Worm (Caenorhabditis elegans) whole organism, L3 larva: ENCODE results near the gene T22B2.3.

Source experiments
- ZK546.5 ChIP-seq: sonication (generic microtip); optimal IDR thresholded peaks from 2 replicates; lab custom pipeline; 2017; ENCODE audit warnings: missing biosample characterization, missing genetic modification characterization
- ama-1 ChIP-seq: fragments of 150-350 bp; optimal IDR thresholded peaks from 2 replicates; lab custom pipeline; 2018
- ceh-16 ChIP-seq: sonication (generic microtip); optimal IDR thresholded peaks from 2 replicates; lab custom pipeline; 2017; ENCODE audit warnings: missing biosample characterization, missing genetic modification characterization
- ceh-28 ChIP-seq: fragments of 150-350 bp; optimal IDR thresholded peaks from 2 replicates; lab custom pipeline; 2014; ENCODE audit warnings: missing biosample characterization, missing genetic modification reagents, missing genetic modification characterization
- ceh-82 ChIP-seq: fragments of 150-350 bp; optimal IDR thresholded peaks from 2 replicates; lab custom pipeline; 2014; ENCODE audit warnings: missing biosample characterization, missing genetic modification characterization
- ceh-9 ChIP-seq: sonication (generic microtip); optimal IDR thresholded peaks from 2 replicates; lab custom pipeline; 2018; ENCODE audit warnings: missing biosample characterization, missing genetic modification characterization
- egl-27 ChIP-seq: sonication (generic microtip); optimal IDR thresholded peaks from 4 replicates; lab custom pipeline; 2017; ENCODE audit warnings: missing biosample characterization, missing genetic modification reagents, missing genetic modification characterization
- egl-5 ChIP-seq: fragments of 150-350 bp; optimal IDR thresholded peaks from 2 replicates; lab custom pipeline; 2017; ENCODE audit warnings: missing biosample characterization, missing genetic modification reagents, missing genetic modification characterization, inconsistent platforms
- elt-2 ChIP-seq: sonication (generic microtip); optimal IDR thresholded peaks from 2 replicates; lab custom pipeline; 2016; ENCODE audit warnings: missing genetic modification reagents, mild to moderate bottlenecking, missing genetic modification characterization, missing compliant biosample characterization
- eor-1 ChIP-seq, 2 experiments: fragments of 150-350 bp; optimal IDR thresholded peaks; 2 replicates each; lab custom pipeline; 2014 to 2018; ENCODE audit warnings: missing biosample characterization in 2 of 2, missing genetic modification characterization in 2 of 2
- fkh-10 ChIP-seq: sonication (generic microtip); optimal IDR thresholded peaks from 2 replicates; lab custom pipeline; 2017; ENCODE audit warnings: missing biosample characterization, missing genetic modification reagents, missing genetic modification characterization
- jun-1 ChIP-seq: fragments of 150-350 bp; optimal IDR thresholded peaks from 2 replicates; lab custom pipeline; 2014; ENCODE audit warnings: missing biosample characterization, missing genetic modification reagents, missing genetic modification characterization
- lin-15B ChIP-seq: fragments of 150-350 bp; optimal IDR thresholded peaks from 2 replicates; lab custom pipeline; 2014; ENCODE audit warnings: missing biosample characterization, missing genetic modification characterization
- lin-39 ChIP-seq: fragments of 150-350 bp; optimal IDR thresholded peaks from 2 replicates; lab custom pipeline; 2018; ENCODE audit warnings: missing biosample characterization, missing genetic modification reagents, missing genetic modification characterization
- lsy-12 ChIP-seq: sonication (generic microtip); optimal IDR thresholded peaks from 2 replicates; lab custom pipeline; 2016; ENCODE audit warnings: mild to moderate bottlenecking, missing genetic modification characterization, missing compliant biosample characterization
- mml-1 ChIP-seq: fragments of 150-350 bp; sonication (generic microtip); optimal IDR thresholded peaks from 3 replicates; lab custom pipeline; 2014; ENCODE audit warnings: missing biosample characterization, missing genetic modification characterization
- nfya-1 ChIP-seq: sonication (generic microtip); optimal IDR thresholded peaks from 2 replicates; lab custom pipeline; 2017; ENCODE audit warnings: missing genetic modification characterization, mild to moderate bottlenecking, missing compliant biosample characterization, antibody characterized with exemption, moderate library complexity; ENCODE audit not compliant: insufficient read depth
- nhr-11 ChIP-seq: fragments of 150-350 bp; optimal IDR thresholded peaks from 2 replicates; lab custom pipeline; 2014; ENCODE audit warnings: missing biosample characterization, missing genetic modification characterization
- nhr-12 ChIP-seq: fragments of 150-350 bp; optimal IDR thresholded peaks from 2 replicates; lab custom pipeline; 2014; ENCODE audit warnings: missing biosample characterization, missing genetic modification characterization
- nhr-237 ChIP-seq: fragments of 150-350 bp; optimal IDR thresholded peaks from 2 replicates; lab custom pipeline; 2014; ENCODE audit warnings: missing biosample characterization, missing genetic modification characterization
- nhr-25 ChIP-seq: sonication (generic microtip); optimal IDR thresholded peaks from 2 replicates; lab custom pipeline; 2017; ENCODE audit warnings: missing biosample characterization, missing genetic modification characterization
- nhr-28 ChIP-seq: fragments of 150-350 bp; optimal IDR thresholded peaks from 2 replicates; lab custom pipeline; 2014; ENCODE audit warnings: missing biosample characterization, missing genetic modification characterization
- nhr-43 ChIP-seq: sonication (generic microtip); optimal IDR thresholded peaks from 2 replicates; lab custom pipeline; 2016; ENCODE audit warnings: mild to moderate bottlenecking, missing genetic modification characterization, missing compliant biosample characterization; ENCODE audit not compliant: poor library complexity, severe bottlenecking
- pha-4 ChIP-seq: fragments of 150-350 bp; optimal IDR thresholded peaks from 2 replicates; lab custom pipeline; 2014; ENCODE audit warnings: missing biosample characterization, missing genetic modification reagents, missing genetic modification characterization
- pqm-1 ChIP-seq: fragments of 150-350 bp; optimal IDR thresholded peaks from 2 replicates; lab custom pipeline; 2017; ENCODE audit warnings: missing biosample characterization, missing genetic modification characterization, inconsistent platforms
- skn-1 ChIP-seq: fragments of 150-350 bp; optimal IDR thresholded peaks from 2 replicates; lab custom pipeline; 2014; ENCODE audit warnings: missing biosample characterization, missing genetic modification characterization
- snpc-4 ChIP-seq: fragments of 150-350 bp; optimal IDR thresholded peaks from 2 replicates; lab custom pipeline; 2014; ENCODE audit warnings: missing biosample characterization, missing genetic modification characterization
- unc-39 ChIP-seq: sonication (generic microtip); optimal IDR thresholded peaks from 4 replicates; lab custom pipeline; 2017; ENCODE audit warnings: missing biosample characterization, missing genetic modification characterization
- ztf-11 ChIP-seq: fragments of 150-350 bp; optimal IDR thresholded peaks from 2 replicates; lab custom pipeline; 2014; ENCODE audit warnings: missing biosample characterization, missing genetic modification characterization
- ztf-4 ChIP-seq: fragments of 150-350 bp; optimal IDR thresholded peaks from 2 replicates; lab custom pipeline; 2014; ENCODE audit warnings: missing biosample characterization, missing genetic modification characterization

The T22B2.3 gene

ce11 chrX:3957475-3958204 lies 40.5 kb downstream of the T22B2.3 start:
- TF ChIP-seq fkh-10 (GFP tag; lab: Kevin White, UChicago) (no peak), snpc-4 (tag; lab: Kevin White, UChicago) (no peak), nfya-1 (tag; lab: Kevin White, UChicago) (peak; percentile 23), nhr-25 (tag; lab: Kevin White, UChicago) (no peak)
- TF ChIP-seq, all 47 proteins: peak for 1

DNA sequence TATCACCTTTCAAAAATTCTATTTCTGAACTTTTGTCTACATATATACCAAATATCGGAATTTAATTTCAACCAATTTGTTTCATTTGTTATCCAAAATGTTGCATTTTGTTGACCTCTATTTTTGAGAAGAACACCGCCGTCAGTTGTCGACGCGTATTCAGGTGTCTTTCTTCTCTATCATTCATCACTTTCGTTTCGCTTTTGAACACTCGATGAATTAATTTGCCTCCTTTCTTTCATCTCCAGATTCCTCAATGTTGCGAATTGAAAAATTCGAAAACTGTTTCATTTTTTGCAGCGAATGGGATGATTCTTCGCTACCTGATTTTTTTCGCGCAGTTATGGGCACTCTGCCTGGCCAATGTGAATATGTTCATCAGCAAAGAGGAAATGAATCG lies 41.1 kb downstream of the T22B2.3 start, which contains the start of gene lin-18:
lin-18 (plus strand) TSS at position 301 of the 400 bp plus-strand sequence.
- TF ChIP-seq ztf-4 (tag; lab: Kevin White, UChicago) (no peak), egl-27 (tag; lab: Kevin White, UChicago) (no peak), jun-1 (tag; lab: Kevin White, UChicago) (no peak), nhr-28 (no peak), egl-5 (tag; lab: Kevin White, UChicago) (no peak), pqm-1 (tag; lab: Kevin White, UChicago) (no peak), pha-4 (no peak), nhr-237 (tag; lab: Kevin White, UChicago) (no peak), lsy-12 (tag; lab: Kevin White, UChicago) (no peak), unc-39 (tag; lab: Kevin White, UChicago) (no peak), ceh-16 (tag; lab: Kevin White, UChicago) (no peak)

ce11 chrX:3959221-3959620 lies 42.1 kb downstream of the T22B2.3 start:
- peak; percentile 44 for TF ChIP-seq lin-39 (tag; lab: Kevin White, UChicago)
- TF ChIP-seq ztf-11 (tag; lab: Kevin White, UChicago), result no peak
- no peak for TF ChIP-seq unc-39 (tag; lab: Kevin White, UChicago)
- no peak for TF ChIP-seq ama-1 (lab: Kevin White, UChicago)

ce11 chrX:3960345-3960744 lies 43.2 kb downstream of the T22B2.3 start:
- no peak for TF ChIP-seq eor-1 (tag; optimal IDR thresholded peaks at IDR 0.05; lab: Kevin White, UChicago)
- no peak for TF ChIP-seq nhr-43 (tag; lab: Kevin White, UChicago)
- TF ChIP-seq jun-1 (tag; lab: Kevin White, UChicago), result no peak
- TF ChIP-seq ceh-9 (tag; lab: Kevin White, UChicago), result no peak
- no peak for TF ChIP-seq ZK546.5 (tag; lab: Kevin White, UChicago)
- TF ChIP-seq fkh-10 (GFP tag; lab: Kevin White, UChicago), result peak; percentile 71
- no peak for TF ChIP-seq skn-1 (tag; lab: Kevin White, UChicago)

ce11 chrX:3966332-3966731 lies 49.2 kb downstream of the T22B2.3 start, which contains the start of gene C16B8.2:
C16B8.2 (minus strand) TSS chrX:3966432.
- TF ChIP-seq skn-1 (tag; lab: Kevin White, UChicago) (no peak), nhr-12 (tag; lab: Kevin White, UChicago) (no peak), nhr-43 (tag; lab: Kevin White, UChicago) (no peak), unc-39 (tag; lab: Kevin White, UChicago) (no peak), nhr-11 (no peak), mml-1 (no peak), pqm-1 (tag; lab: Kevin White, UChicago) (no peak), ceh-82 (tag; lab: Kevin White, UChicago) (no peak), ceh-16 (tag; lab: Kevin White, UChicago) (no peak)

DNA sequence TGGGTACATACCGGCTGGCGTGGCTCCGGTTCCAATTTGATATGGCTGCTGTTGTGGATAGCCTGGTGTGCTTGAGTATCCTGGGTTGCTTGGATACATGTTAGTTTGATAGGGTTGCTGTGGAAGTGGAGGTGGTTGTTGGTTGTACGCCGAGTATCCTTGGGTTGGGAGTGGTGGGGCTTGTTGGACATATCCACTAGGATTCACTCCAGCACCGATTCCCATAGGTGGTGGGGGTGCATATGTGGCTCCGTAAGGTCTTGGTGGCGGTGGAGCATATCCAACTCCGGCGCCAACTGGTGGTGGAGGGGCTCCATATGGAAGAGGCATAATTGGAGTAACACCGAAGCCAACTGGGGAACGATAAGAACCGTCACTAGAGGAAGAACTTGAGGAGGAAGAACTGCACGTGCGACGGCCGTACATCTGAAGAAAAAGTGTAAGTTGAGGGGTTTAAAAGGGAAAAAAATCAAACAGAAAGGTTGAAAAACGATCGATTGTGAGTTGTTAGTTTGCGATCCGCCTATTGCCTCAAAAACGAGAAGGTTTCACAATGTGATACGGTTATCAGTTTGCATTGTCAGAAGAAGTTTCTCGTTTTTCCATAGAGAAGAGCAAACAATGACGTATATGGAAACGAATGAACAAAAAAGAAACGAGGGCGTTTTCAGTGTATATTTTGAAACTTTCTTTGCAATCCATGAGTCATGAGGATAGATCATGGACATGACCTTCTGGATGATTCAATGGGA lies 51.3 kb downstream of the T22B2.3 start, which contains the start of gene C16B8.3:
C16B8.3 (minus strand) TSS at position 426 of the 752 bp plus-strand sequence.
- peak; percentile 60 for TF ChIP-seq jun-1 (tag; lab: Kevin White, UChicago)
- TF ChIP-seq pha-4, result peak; percentile 53
- no peak for TF ChIP-seq egl-5 (tag; lab: Kevin White, UChicago)
- peak; percentile 5 for TF ChIP-seq ceh-28 (tag; lab: Kevin White, UChicago)
- TF ChIP-seq pqm-1 (tag; lab: Kevin White, UChicago), result peak; percentile 80
- TF ChIP-seq lin-15B (tag; lab: Kevin White, UChicago), result no peak
- peak; percentile 87 for TF ChIP-seq elt-2
